Fruit fly (Drosophila melanogaster): Measurements from ENCODE around the gene Ndc1.

Gene Ndc1

dm6 chr3R:23921701-23922501 is 2.3 kb upstream of the Ndc1 start (continued):
- TF ChIP-seq Aef1 (GFP tag; IDR thresholded peaks at IDR 0.05) (peak; percentile 70), CG34224 (GFP tag; IDR thresholded peaks at IDR 0.05; ENCODE audit: partially characterized antibody) (0 out of 3 replicates have a peak, but pooled peaks have one; percentile 6), Optix (GFP tag; IDR thresholded peaks at IDR 0.05) (peak; percentile 30; the same call in 1 of the 3 replicates), YL-1 (GFP tag; optimal IDR thresholded peaks at IDR 0.05) (no peak), Sry-β (GFP tag; optimal IDR thresholded peaks at IDR 0.05) (no peak), Bdp1 (GFP tag; optimal IDR thresholded peaks at IDR 0.05) (no peak), hth (optimal IDR thresholded peaks at IDR 0.05) (no peak), CG2129 (GFP tag; IDR thresholded peaks at IDR 0.05; ENCODE audit: partially characterized antibody) (no peak), tna (GFP tag; IDR thresholded peaks at IDR 0.05; ENCODE audit: partially characterized antibody) (no peak; the same call in 1 of the 2 replicates), CG1602 (GFP tag; optimal IDR thresholded peaks at IDR 0.05) (no peak), crp (GFP tag; optimal IDR thresholded peaks at IDR 0.05) (peak in 1 of 2 experiments; percentile 79), CG6689 (GFP tag; IDR thresholded peaks at IDR 0.05) (peak; percentile 81), Mad (GFP tag; optimal IDR thresholded peaks at IDR 0.05) (no peak), CG10267 (tag; optimal IDR thresholded peaks at IDR 0.05) (no peak), kay (GFP tag; optimal IDR thresholded peaks at IDR 0.05) (no peak), en (GFP tag; optimal IDR thresholded peaks at IDR 0.05) (no peak), CG18599 (GFP tag; optimal IDR thresholded peaks at IDR 0.05) (peak; percentile 23), jigr1 (GFP tag; IDR thresholded peaks at IDR 0.05) (no peak), Side (GFP tag; optimal IDR thresholded peaks at IDR 0.05) (peak; percentile 38), CG17802 (tag; optimal IDR thresholded peaks at IDR 0.05) (no peak), maf-S (GFP tag; optimal IDR thresholded peaks at IDR 0.05) (no peak), insv (GFP tag; optimal IDR thresholded peaks at IDR 0.05) (no peak), MTF-1 (GFP tag; optimal IDR thresholded peaks at IDR 0.05; ENCODE audit: borderline replicate concordance) (peak; percentile 26), chinmo (GFP tag; IDR thresholded peaks at IDR 0.05; ENCODE audit: partially characterized antibody) (peak; percentile 97; the same call in 3 of the 4 replicates), CG3407 (GFP tag; optimal IDR thresholded peaks at IDR 0.05) (peak; percentile 21), ac (GFP tag; optimal IDR thresholded peaks at IDR 0.05) (peak; percentile 26), CG13775 (GFP tag; optimal IDR thresholded peaks at IDR 0.05) (peak; percentile 10), CG11456 (GFP tag; IDR thresholded peaks at IDR 0.05) (0 out of 3 replicates have a peak, but pooled peaks have one; percentile 57), CG12769 (tag; optimal IDR thresholded peaks at IDR 0.05) (peak; percentile 87), CG1024 (GFP tag; IDR thresholded peaks at IDR 0.05) (no peak; the same call in 1 of the 2 replicates), Trl (optimal IDR thresholded peaks at IDR 0.05) (peak; percentile 65 to 79), Trl (GFP tag; optimal IDR thresholded peaks at IDR 0.05) (no peak), Eip74EF (GFP tag; optimal IDR thresholded peaks at IDR 0.05) (no peak), CG16813 (GFP tag; IDR thresholded peaks at IDR 0.05; ENCODE audit: partially characterized antibody) (no peak), CG17385 (GFP tag; optimal IDR thresholded peaks at IDR 0.05) (peak; percentile 18), Nf-YC (tag; optimal IDR thresholded peaks at IDR 0.05) (peak; percentile 14), ken (GFP tag; IDR thresholded peaks at IDR 0.05) (no peak; the same call in 2 of the 3 replicates), Jarid2 (GFP tag; optimal IDR thresholded peaks at IDR 0.05) (no peak), eyg (GFP tag; optimal IDR thresholded peaks at IDR 0.05) (no peak), Max (GFP tag; optimal IDR thresholded peaks at IDR 0.05) (no peak), CG4730 (GFP tag; IDR thresholded peaks at IDR 0.05) (peak; percentile 48; the same call in 1 of the 2 replicates), dimm (GFP tag; IDR thresholded peaks at IDR 0.05) (no peak), Atf3 (GFP tag; optimal IDR thresholded peaks at IDR 0.05) (no peak), CG9797 (GFP tag; optimal IDR thresholded peaks at IDR 0.05) (no peak), ci (GFP tag; IDR thresholded peaks at IDR 0.05) (peak; percentile 57; the same call in 1 of the 3 replicates), wdn (GFP tag; IDR thresholded peaks at IDR 0.05) (0 out of 2 replicates have a peak, but pooled peaks have one; percentile 6), Opbp (GFP tag; IDR thresholded peaks at IDR 0.05; ENCODE audit: partially characterized antibody) (no peak), gro (GFP tag; optimal IDR thresholded peaks at IDR 0.05) (no peak)
